Fruit fly (Drosophila melanogaster) whole organism, embryonic: ENCODE results near the gene Rrp1.

Experiments used
- Asciz ChIP-seq: fragments of 200-800 bp; sonication (Bioruptor generic); optimal IDR thresholded peaks from 2 replicates; lab custom pipeline; 2017; ENCODE audit warnings: missing biosample characterization, mild to moderate bottlenecking, missing genetic modification characterization, missing genetic modification reagents
- Awh ChIP-seq: fragments of 200-800 bp; sonication (Bioruptor generic); IDR thresholded peaks from 2 replicates; pipeline ENCODE4, ENCODE4 v1.3.6; 2022; ENCODE audit warnings: missing biosample characterization, missing genetic modification characterization
- CG10274 ChIP-seq: fragments of 200-800 bp; sonication (Bioruptor generic); optimal IDR thresholded peaks from 3 replicates; lab custom pipeline; 2017; ENCODE audit warnings: missing biosample characterization, mild to moderate bottlenecking, missing genetic modification characterization
- CG10431 ChIP-seq: fragments of 200-800 bp; sonication (Bioruptor generic); optimal IDR thresholded peaks from 3 replicates; lab custom pipeline; 2018; ENCODE audit warnings: missing biosample characterization, mild to moderate bottlenecking, missing genetic modification characterization
- CG10565 ChIP-seq: fragments of 200-800 bp; sonication (Bioruptor generic); optimal IDR thresholded peaks from 3 replicates; lab custom pipeline; 2016; ENCODE audit warnings: missing biosample characterization, mild to moderate bottlenecking, missing genetic modification characterization
- CG10959 ChIP-seq: fragments of 200-800 bp; sonication (Bioruptor generic); IDR thresholded peaks from 2 replicates; pipeline ENCODE4 v1.3.6; 2022; ENCODE audit warnings: missing biosample characterization, missing genetic modification characterization
- CG12104 ChIP-seq: fragments of 200-800 bp; sonication (Bioruptor generic); optimal IDR thresholded peaks from 3 replicates; lab custom pipeline; 2016; ENCODE audit warnings: missing biosample characterization, missing genetic modification characterization
- CG12155 ChIP-seq: fragments of 200-800 bp; sonication (Bioruptor generic); optimal IDR thresholded peaks from 3 replicates; lab custom pipeline; 2016; ENCODE audit warnings: missing biosample characterization, missing genetic modification characterization
- CG1233 ChIP-seq: fragments of 200-800 bp; sonication (Bioruptor generic); optimal IDR thresholded peaks from 4 replicates; lab custom pipeline; 2018; ENCODE audit warnings: missing biosample characterization, mild to moderate bottlenecking, missing genetic modification characterization
- CG12942 ChIP-seq: fragments of 200-800 bp; sonication (Bioruptor generic); optimal IDR thresholded peaks from 3 replicates; lab custom pipeline; 2016; ENCODE audit warnings: missing biosample characterization, missing genetic modification characterization
- CG13894 ChIP-seq: fragments of 200-800 bp; sonication (Bioruptor generic); optimal IDR thresholded peaks from 3 replicates; lab custom pipeline; 2018; ENCODE audit warnings: missing biosample characterization, mild to moderate bottlenecking, missing genetic modification characterization, moderate library complexity
- CG14050 ChIP-seq: fragments of 200-800 bp; sonication (Bioruptor generic); IDR thresholded peaks from 3 replicates; pipeline ENCODE4 v1.3.6; 2022; ENCODE audit warnings: missing biosample characterization, missing genetic modification characterization
- CG14441 ChIP-seq: fragments of 200-800 bp; sonication (Bioruptor generic); IDR thresholded peaks from 2 replicates; pipeline ENCODE4 v1.3.6; 2022; ENCODE audit warnings: missing biosample characterization, missing genetic modification characterization
- CG15011 ChIP-seq: fragments of 200-800 bp; sonication (Bioruptor generic); optimal IDR thresholded peaks from 3 replicates; lab custom pipeline; 2018; ENCODE audit warnings: missing biosample characterization, mild to moderate bottlenecking, missing genetic modification characterization
- CG15514 ChIP-seq: fragments of 200-800 bp; sonication (Bioruptor generic); optimal IDR thresholded peaks from 3 replicates; lab custom pipeline; 2017; ENCODE audit warnings: missing biosample characterization, missing genetic modification characterization, mild to moderate bottlenecking, moderate library complexity, missing genetic modification reagents
- CG1602 ChIP-seq: fragments of 200-800 bp; sonication (Bioruptor generic); optimal IDR thresholded peaks from 3 replicates; lab custom pipeline; 2016; ENCODE audit warnings: missing biosample characterization, missing genetic modification characterization
- CG1647 ChIP-seq: fragments of 200-800 bp; sonication (Bioruptor generic); optimal IDR thresholded peaks from 3 replicates; lab custom pipeline; 2016; ENCODE audit warnings: missing biosample characterization, missing genetic modification characterization
- CG16813 ChIP-seq: fragments of 200-800 bp; sonication (Bioruptor generic); IDR thresholded peaks from 3 replicates; pipeline ENCODE4 v1.3.6; 2022; ENCODE audit warnings: missing biosample characterization, missing genetic modification characterization; ENCODE audit not compliant: partially characterized antibody
- CG2116 ChIP-seq: fragments of 200-800 bp; sonication (Bioruptor generic); optimal IDR thresholded peaks from 3 replicates; lab custom pipeline; 2018; ENCODE audit warnings: missing biosample characterization, mild to moderate bottlenecking, missing genetic modification characterization
- CG30431 ChIP-seq: fragments of 200-800 bp; sonication (Bioruptor generic); optimal IDR thresholded peaks from 2 replicates; lab custom pipeline; 2017; ENCODE audit warnings: missing biosample characterization, missing genetic modification characterization
- CG3163 ChIP-seq: fragments of 200-800 bp; sonication (Bioruptor generic); optimal IDR thresholded peaks from 3 replicates; lab custom pipeline; 2016; ENCODE audit warnings: missing biosample characterization, missing genetic modification characterization
- CG33213 ChIP-seq: fragments of 200-800 bp; sonication (Bioruptor generic); optimal IDR thresholded peaks from 3 replicates; lab custom pipeline; 2016; ENCODE audit warnings: missing biosample characterization, missing genetic modification characterization
- CG34422 ChIP-seq: fragments of 200-800 bp; sonication (Bioruptor generic); IDR thresholded peaks from 3 replicates; pipeline ENCODE4 v1.3.6; 2022; ENCODE audit warnings: missing biosample characterization, missing genetic modification characterization
- CG8281 ChIP-seq: fragments of 200-800 bp; sonication (Bioruptor generic); optimal IDR thresholded peaks from 2 replicates; lab custom pipeline; 2018; ENCODE audit warnings: missing biosample characterization, mild to moderate bottlenecking, missing genetic modification characterization, moderate library complexity
- CG8478 ChIP-seq: fragments of >200 bp; optimal IDR thresholded peaks from 2 replicates; lab custom pipeline; 2018
- Dek ChIP-seq: fragments of 200-800 bp; sonication (Bioruptor generic); optimal IDR thresholded peaks from 3 replicates; lab custom pipeline; 2019; ENCODE audit warnings: missing biosample characterization, mild to moderate bottlenecking, missing genetic modification characterization, moderate library complexity
- HHEX ChIP-seq: fragments of 200-800 bp; sonication (Bioruptor generic); optimal IDR thresholded peaks from 3 replicates; lab custom pipeline; 2017; ENCODE audit warnings: missing biosample characterization, mild to moderate bottlenecking, missing genetic modification characterization, missing genetic modification reagents
- HLH4C ChIP-seq: fragments of 200-800 bp; sonication (Bioruptor generic); IDR thresholded peaks from 3 replicates; pipeline ENCODE4 v1.3.6; 2022; ENCODE audit warnings: missing biosample characterization, missing genetic modification characterization; ENCODE audit not compliant: partially characterized antibody
- Lhr ChIP-seq: fragments of 200-800 bp; sonication (Bioruptor generic); optimal IDR thresholded peaks from 3 replicates; lab custom pipeline; 2017; ENCODE audit warnings: mild to moderate bottlenecking, missing biosample characterization, missing genetic modification reagents, missing genetic modification characterization
- MESR4 ChIP-seq: fragments of 200-800 bp; sonication (Bioruptor generic); optimal IDR thresholded peaks from 2 replicates; lab custom pipeline; 2018; ENCODE audit warnings: missing biosample characterization, mild to moderate bottlenecking, missing genetic modification characterization, moderate library complexity
- Opbp ChIP-seq: fragments of 200-800 bp; sonication (Bioruptor generic); IDR thresholded peaks from 3 replicates; pipeline ENCODE4 v1.3.6; 2022; ENCODE audit warnings: missing biosample characterization, missing genetic modification characterization; ENCODE audit not compliant: partially characterized antibody
- Ravus ChIP-seq: fragments of 200-800 bp; sonication (Bioruptor generic); IDR thresholded peaks from 2 replicates; pipeline ENCODE4 v1.3.6; 2022; ENCODE audit warnings: missing biosample characterization, missing genetic modification characterization
- Rfx ChIP-seq: fragments of 200-800 bp; sonication (Bioruptor generic); IDR thresholded peaks from 2 replicates; pipeline ENCODE4 v1.3.6; 2022; ENCODE audit warnings: missing biosample characterization, missing genetic modification characterization
- Sox100B ChIP-seq: fragments of 200-800 bp; sonication (Bioruptor generic); optimal IDR thresholded peaks from 3 replicates; lab custom pipeline; 2018; ENCODE audit warnings: missing biosample characterization, mild to moderate bottlenecking, missing genetic modification characterization
- Vsx1 ChIP-seq: fragments of 200-800 bp; sonication (Bioruptor generic); optimal IDR thresholded peaks from 2 replicates; lab custom pipeline; 2017; ENCODE audit warnings: missing biosample characterization, mild to moderate bottlenecking, missing genetic modification characterization, missing genetic modification reagents
- YL-1 ChIP-seq: fragments of 200-800 bp; sonication (Bioruptor generic); optimal IDR thresholded peaks from 3 replicates; lab custom pipeline; 2017; ENCODE audit warnings: missing biosample characterization, mild to moderate bottlenecking, missing genetic modification characterization
- ac ChIP-seq: fragments of 200-800 bp; sonication (Bioruptor generic); optimal IDR thresholded peaks from 3 replicates; lab custom pipeline; 2017; ENCODE audit warnings: missing biosample characterization, mild to moderate bottlenecking, missing genetic modification characterization
- aop ChIP-seq: fragments of 200-800 bp; sonication (Bioruptor generic); IDR thresholded peaks from 2 replicates; pipeline ENCODE4 v1.3.6; 2022; ENCODE audit warnings: missing biosample characterization, missing genetic modification characterization
- ap ChIP-seq: fragments of 200-800 bp; sonication (Bioruptor generic); IDR thresholded peaks from 2 replicates; pipeline ENCODE4 v1.3.6; 2022; ENCODE audit warnings: missing biosample characterization, missing genetic modification characterization
- ase ChIP-seq: fragments of 200-800 bp; sonication (Bioruptor generic); IDR thresholded peaks from 3 replicates; pipeline ENCODE4 v1.3.6; 2022; ENCODE audit warnings: missing biosample characterization, missing genetic modification characterization
- bsh ChIP-seq, 2 experiments: fragments of 200-800 bp; sonication (Bioruptor generic); optimal IDR thresholded peaks; 2 replicates each; lab custom pipeline; 2017 to 2018; ENCODE audit warnings: mild to moderate bottlenecking in 2 of 2, missing biosample characterization in 2 of 2, missing genetic modification characterization in 2 of 2, moderate library complexity in 1 of 2
- eve ChIP-seq, 2 experiments: fragments of >200 bp; optimal IDR thresholded peaks; 2 replicates each; lab custom pipeline; 2017; ENCODE audit warnings: missing biosample characterization in 2 of 2, missing genetic modification characterization in 2 of 2
- fd64A ChIP-seq: fragments of 200-800 bp; sonication (Bioruptor generic); optimal IDR thresholded peaks from 3 replicates; lab custom pipeline; 2018; ENCODE audit warnings: missing biosample characterization, mild to moderate bottlenecking, missing genetic modification characterization
- gfzf ChIP-seq: fragments of 200-800 bp; sonication (Bioruptor generic); optimal IDR thresholded peaks from 2 replicates; lab custom pipeline; 2016; ENCODE audit warnings: missing biosample characterization, mild to moderate bottlenecking, missing genetic modification characterization, moderate library complexity
- mam ChIP-seq: fragments of 200-800 bp; sonication (Bioruptor generic); optimal IDR thresholded peaks from 3 replicates; lab custom pipeline; 2016; ENCODE audit warnings: missing biosample characterization, missing genetic modification characterization
- pan ChIP-seq, 4 experiments: fragments of >200 bp in 3 of 4; fragments of 200-800 bp in 1 of 4; sonication (Bioruptor generic) in 1 of 4; optimal IDR thresholded peaks in 3 of 4; IDR thresholded peaks in 1 of 4; 2 replicates each; pipeline versions ENCODE4 v1.3.6 to Lab custom; 2017 to 2022; ENCODE audit warnings: missing biosample characterization in 2 of 4, missing genetic modification characterization in 2 of 4, mixed read lengths in 1 of 4
- pros ChIP-seq: fragments of 200-800 bp; sonication (Bioruptor generic); optimal IDR thresholded peaks from 3 replicates; lab custom pipeline; 2019; ENCODE audit warnings: missing biosample characterization, mild to moderate bottlenecking, missing genetic modification characterization, moderate library complexity
- sens-2 ChIP-seq: fragments of 200-800 bp; sonication (Bioruptor generic); IDR thresholded peaks from 2 replicates; pipeline ENCODE4 v1.3.6; 2022; ENCODE audit warnings: missing biosample characterization, missing genetic modification characterization
- vnd ChIP-seq: fragments of 200-800 bp; sonication (Bioruptor generic); IDR thresholded peaks from 3 replicates; pipeline ENCODE4 v1.3.6; 2022; ENCODE audit warnings: missing biosample characterization, missing genetic modification characterization; ENCODE audit not compliant: partially characterized antibody

The Rrp1 gene

dm6 chr2L:2972439-2972936 lies at the start of gene Rrp1, which contains the start of gene gammaTub23C (continued):
- TF ChIP-seq Vsx1 (GFP tag; lab: Kevin White, UChicago) (no peak), CG15011 (GFP tag; lab: Kevin White, UChicago) (peak; percentile 87), CG1233 (GFP tag; lab: Kevin White, UChicago) (peak; percentile 92), CG30431 (peak; percentile 88), Ravus (GFP tag; lab: Robert Waterston, UW) (peak; percentile 34), CG1602 (peak; percentile 94), CG33213 (GFP tag; lab: Kevin White, UChicago) (peak; percentile 34), CG12104 (GFP tag; lab: Kevin White, UChicago) (peak; percentile 93), gfzf (GFP tag; lab: Kevin White, UChicago) (peak; percentile 10), CG34422 (GFP tag; lab: Robert Waterston, UW) (peak; percentile 74; the same call in 2 of the 3 replicates), CG8281 (tag; lab: Kevin White, UChicago) (peak; percentile 73), fd64A (GFP tag; lab: Kevin White, UChicago) (peak; percentile 46), MESR4 (GFP tag; lab: Kevin White, UChicago) (peak; percentile 2), eve (GFP tag; optimal IDR thresholded peaks at IDR 0.05; lab: Kevin White, UChicago) (no peak), CG13894 (tag; lab: Kevin White, UChicago) (peak; percentile 53), CG10959 (GFP tag; lab: Robert Waterston, UW) (peak; percentile 55; the same call in 1 of the 2 replicates), CG3163 (GFP tag; lab: Kevin White, UChicago) (peak; percentile 10), CG8478 (lab: Kevin White, UChicago) (no peak), Lhr (GFP tag; lab: Kevin White, UChicago) (peak; percentile 74), CG10431 (GFP tag; lab: Kevin White, UChicago) (peak; percentile 80), CG12155 (GFP tag; lab: Kevin White, UChicago) (peak; percentile 89), bsh (GFP tag; optimal IDR thresholded peaks at IDR 0.05; lab: Kevin White, UChicago) (peak; percentile 71 to 83), Sox100B (GFP tag; lab: Kevin White, UChicago) (peak; percentile 95), Awh (GFP tag; lab: Robert Waterston, UW) (no peak), CG14050 (GFP tag; lab: Robert Waterston, UW) (peak; percentile 58; the same call in 1 of the 3 replicates), Opbp (GFP tag; lab: Robert Waterston, UW) (0 out of 3 replicates have a peak, but pooled peaks have one; percentile 16), CG1647 (GFP tag; lab: Kevin White, UChicago) (peak; percentile 60), CG2116 (GFP tag; lab: Kevin White, UChicago) (peak; percentile 83), HHEX (peak; percentile 90), sens-2 (GFP tag; lab: Robert Waterston, UW) (peak; percentile 64), ac (GFP tag; lab: Kevin White, UChicago) (peak; percentile 43), HLH4C (GFP tag; lab: Robert Waterston, UW) (no peak), CG10274 (peak; percentile 76), mam (GFP tag; lab: Kevin White, UChicago) (peak; percentile 72), CG10565 (peak; percentile 63), CG12942 (GFP tag; lab: Kevin White, UChicago) (peak; percentile 88), CG15514 (peak; percentile 72), pan (optimal IDR thresholded peaks at IDR 0.05; lab: Kevin White, UChicago) (no peak), pan (GFP tag; optimal IDR thresholded peaks at IDR 0.05 in 1 of 2, IDR thresholded peaks at IDR 0.05 in 1 of 2) (peak in 1 of 2 experiments; percentile 82), aop (GFP tag; lab: Robert Waterston, UW) (no peak), Asciz (peak; percentile 81), pros (GFP tag; lab: Kevin White, UChicago) (peak; percentile 47), Dek (tag; lab: Kevin White, UChicago) (peak; percentile 85), YL-1 (GFP tag; lab: Kevin White, UChicago) (peak; percentile 85), Rfx (GFP tag; lab: Robert Waterston, UW) (peak; percentile 83), vnd (GFP tag; lab: Robert Waterston, UW) (no peak), CG16813 (GFP tag; lab: Robert Waterston, UW) (no peak), ase (GFP tag; lab: Robert Waterston, UW) (peak; percentile 78), CG14441 (GFP tag; lab: Robert Waterston, UW) (peak; percentile 81), ap (GFP tag; lab: Robert Waterston, UW) (peak; percentile 47; the same call in 1 of the 2 replicates)
